Worm (Caenorhabditis elegans) whole organism, L4 larva: ENCODE results near the gene fbxb-57.

ENCODE experiments used
- hif-1 ChIP-seq, 2 experiments: sonication (generic microtip); optimal IDR thresholded peaks; 2 replicates each; lab custom pipeline; 2016 to 2017; ENCODE audit warnings: missing compliant biosample characterization in 2 of 2, missing genetic modification characterization in 2 of 2, missing genetic modification reagents in 2 of 2, missing genotype in 2 of 2, mild to moderate bottlenecking in 1 of 2
- rbr-2 ChIP-seq: sonication (generic microtip); optimal IDR thresholded peaks from 2 replicates; lab custom pipeline; 2016; ENCODE audit warnings: missing genotype, missing genetic modification characterization, missing compliant biosample characterization
- unc-130 ChIP-seq: sonication (generic microtip); optimal IDR thresholded peaks from 2 replicates; lab custom pipeline; 2016; ENCODE audit warnings: missing genetic modification reagents, missing genetic modification characterization, missing compliant biosample characterization

- no peak for TF ChIP-seq rbr-2 (tag; lab: Kevin White, UChicago)
- TF ChIP-seq hif-1 (tag; optimal IDR thresholded peaks at IDR 0.05; lab: Kevin White, UChicago) = no peak
- no peak for TF ChIP-seq unc-130 (GFP tag; lab: Kevin White, UChicago)
Observed at ce11 chrV:19260686-19261085, 27.9 kb upstream of the fbxb-57 start.
